Worm (Caenorhabditis elegans) whole organism, L3 larva: ENCODE measurements around the gene R11D1.1.

Source experiments
- daf-12 ChIP-seq: fragments of 150-350 bp; optimal IDR thresholded peaks from 2 replicates; lab custom pipeline; 2014; ENCODE audit warnings: missing biosample characterization, missing genetic modification reagents, missing genetic modification characterization
- egl-27 ChIP-seq: sonication (generic microtip); optimal IDR thresholded peaks from 4 replicates; lab custom pipeline; 2017; ENCODE audit warnings: missing biosample characterization, missing genetic modification reagents, missing genetic modification characterization
- fkh-2 ChIP-seq: fragments of 150-350 bp; optimal IDR thresholded peaks from 2 replicates; lab custom pipeline; 2014; ENCODE audit warnings: missing biosample characterization, missing genetic modification reagents, missing genetic modification characterization
- mdl-1 ChIP-seq: fragments of 150-350 bp; optimal IDR thresholded peaks from 2 replicates; lab custom pipeline; 2014; ENCODE audit warnings: missing biosample characterization, missing genetic modification characterization
- nhr-11 ChIP-seq: fragments of 150-350 bp; optimal IDR thresholded peaks from 2 replicates; lab custom pipeline; 2014; ENCODE audit warnings: missing biosample characterization, missing genetic modification characterization
- nhr-23 ChIP-seq: fragments of 150-350 bp; optimal IDR thresholded peaks from 2 replicates; lab custom pipeline; 2014; ENCODE audit warnings: missing biosample characterization, missing genetic modification reagents, missing genetic modification characterization
- snpc-4 ChIP-seq: fragments of 150-350 bp; optimal IDR thresholded peaks from 2 replicates; lab custom pipeline; 2014; ENCODE audit warnings: missing biosample characterization, missing genetic modification characterization
- ztf-11 ChIP-seq: fragments of 150-350 bp; optimal IDR thresholded peaks from 2 replicates; lab custom pipeline; 2014; ENCODE audit warnings: missing biosample characterization, missing genetic modification characterization

ce11 chrV:12718622-12719021 is 14.4 kb downstream of the R11D1.1 start, which contains the start of gene str-181:
- TF ChIP-seq ztf-11 = no peak
- TF ChIP-seq fkh-2 = no peak
- no peak for TF ChIP-seq nhr-11
- no peak for TF ChIP-seq mdl-1 (tag; lab: Kevin White, UChicago)
- no peak for TF ChIP-seq egl-27
- TF ChIP-seq daf-12 (tag; lab: Kevin White, UChicago) = no peak
- TF ChIP-seq nhr-23 (tag; lab: Kevin White, UChicago) = no peak
- no peak for TF ChIP-seq snpc-4 (tag; lab: Kevin White, UChicago)
